Worm (Caenorhabditis elegans) whole organism, L4 larva: ENCODE data around the gene mpdu-1.

ENCODE experiments used
- F37D6.2 ChIP-seq: sonication (generic microtip); optimal IDR thresholded peaks from 2 replicates; lab custom pipeline; 2016; ENCODE audit warnings: mild to moderate bottlenecking, missing genetic modification characterization, missing compliant biosample characterization
- Y48G9A.11 ChIP-seq: fragments of 200-800 bp; sonication (Bioruptor generic); IDR thresholded peaks from 2 replicates; pipeline ENCODE4 v1.3.6; 2022; ENCODE audit warnings: missing genetic modification reagents, missing genetic modification characterization, missing compliant biosample characterization
- ZK546.5 ChIP-seq, 2 experiments: sonication (generic microtip); optimal IDR thresholded peaks; 2 replicates each; lab custom pipeline; 2017; ENCODE audit warnings: missing biosample characterization in 2 of 2, missing genetic modification characterization in 2 of 2
- attf-4 ChIP-seq: sonication (generic microtip); optimal IDR thresholded peaks from 3 replicates; lab custom pipeline; 2017; ENCODE audit warnings: missing biosample characterization, missing genetic modification characterization
- ceh-28 ChIP-seq: fragments of 150-350 bp; optimal IDR thresholded peaks from 2 replicates; lab custom pipeline; 2014; ENCODE audit warnings: missing biosample characterization, missing genetic modification reagents, missing genetic modification characterization
- ceh-32 ChIP-seq: sonication (generic microtip); optimal IDR thresholded peaks from 2 replicates; lab custom pipeline; 2016; ENCODE audit warnings: mild to moderate bottlenecking, missing genetic modification characterization, missing compliant biosample characterization; ENCODE audit not compliant: poor library complexity
- ceh-82 ChIP-seq: sonication (generic microtip); optimal IDR thresholded peaks from 2 replicates; lab custom pipeline; 2017; ENCODE audit warnings: missing biosample characterization, missing genetic modification characterization
- ces-1 ChIP-seq: fragments of 150-350 bp; sonication (generic microtip); optimal IDR thresholded peaks from 4 replicates; lab custom pipeline; 2014; ENCODE audit warnings: missing biosample characterization, missing genetic modification reagents, missing genetic modification characterization
- cey-2 ChIP-seq: sonication (generic microtip); optimal IDR thresholded peaks from 3 replicates; lab custom pipeline; 2017; ENCODE audit warnings: missing genetic modification characterization, mild to moderate bottlenecking, missing compliant biosample characterization, antibody characterized with exemption, borderline replicate concordance; ENCODE audit not compliant: insufficient read depth
- daf-12 ChIP-seq: fragments of 150-350 bp; optimal IDR thresholded peaks from 2 replicates; lab custom pipeline; 2014; ENCODE audit warnings: missing biosample characterization, missing genetic modification reagents, missing genetic modification characterization
- daf-16 ChIP-seq, 3 experiments: sonication (generic microtip); optimal IDR thresholded peaks; 2 replicates each; lab custom pipeline; 2016 to 2017; ENCODE audit warnings: missing genetic modification characterization in 3 of 3, missing genetic modification reagents in 3 of 3, mild to moderate bottlenecking in 2 of 3, missing compliant biosample characterization in 2 of 3, missing biosample characterization in 1 of 3, moderate library complexity in 1 of 3
- daf-19 ChIP-seq: fragments of 200-800 bp; sonication (Bioruptor generic); conservative IDR thresholded peaks from 2 replicates; pipeline ENCODE4 v1.3.6; 2022; ENCODE audit warnings: missing genetic modification characterization, missing compliant biosample characterization
- daf-8 ChIP-seq: fragments of 200-800 bp; sonication (Bioruptor generic); IDR thresholded peaks from 2 replicates; pipeline ENCODE4 v1.3.6; 2022; ENCODE audit warnings: missing genetic modification characterization, missing compliant biosample characterization
- dmd-6 ChIP-seq: fragments of 200-800 bp; sonication (Bioruptor generic); IDR thresholded peaks from 2 replicates; pipeline ENCODE4 v1.3.6; 2022; ENCODE audit warnings: missing genetic modification reagents, missing genetic modification characterization, missing compliant biosample characterization
- dpl-1 ChIP-seq: fragments of 150-350 bp; optimal IDR thresholded peaks from 2 replicates; lab custom pipeline; 2014; ENCODE audit warnings: missing biosample characterization, missing genetic modification reagents, missing genetic modification characterization
- duxl-1 ChIP-seq: sonication (generic microtip); optimal IDR thresholded peaks from 2 replicates; lab custom pipeline; 2016; ENCODE audit warnings: mild to moderate bottlenecking, missing genetic modification characterization, moderate library complexity, missing compliant biosample characterization; ENCODE audit not compliant: poor library complexity
- dve-1 ChIP-seq: sonication (generic microtip); optimal IDR thresholded peaks from 2 replicates; lab custom pipeline; 2017; ENCODE audit warnings: antibody characterized with exemption, mild to moderate bottlenecking, missing genetic modification characterization, missing compliant biosample characterization; ENCODE audit not compliant: insufficient read depth
- fkh-10 ChIP-seq: fragments of 150-350 bp; optimal IDR thresholded peaks from 2 replicates; lab custom pipeline; 2014; ENCODE audit warnings: missing biosample characterization, missing genetic modification reagents, missing genetic modification characterization
- hif-1 ChIP-seq, 2 experiments: sonication (generic microtip); optimal IDR thresholded peaks; 2 replicates each; lab custom pipeline; 2016 to 2017; ENCODE audit warnings: missing compliant biosample characterization in 2 of 2, missing genetic modification characterization in 2 of 2, missing genetic modification reagents in 2 of 2, missing genotype in 2 of 2, mild to moderate bottlenecking in 1 of 2
- hlh-11 ChIP-seq: fragments of 200-800 bp; sonication (Bioruptor generic); optimal IDR thresholded peaks from 2 replicates; lab custom pipeline; 2018; ENCODE audit warnings: mild to moderate bottlenecking, missing genetic modification characterization, missing compliant biosample characterization
- hlh-30 ChIP-seq: sonication (generic microtip); optimal IDR thresholded peaks from 2 replicates; lab custom pipeline; 2017; ENCODE audit warnings: antibody characterized with exemption, mild to moderate bottlenecking, missing genetic modification characterization, missing compliant biosample characterization; ENCODE audit not compliant: insufficient read depth
- lin-1 ChIP-seq: fragments of 200-800 bp; sonication (Bioruptor generic); IDR thresholded peaks from 2 replicates; pipeline ENCODE4 v1.3.6; 2022; ENCODE audit warnings: missing genetic modification reagents, missing genetic modification characterization, missing compliant biosample characterization
- lin-39 ChIP-seq: fragments of 150-350 bp; optimal IDR thresholded peaks from 2 replicates; lab custom pipeline; 2014; ENCODE audit warnings: missing biosample characterization, missing genetic modification reagents, missing genetic modification characterization
- mdl-1 ChIP-seq, 2 experiments: fragments of 150-350 bp in 1 of 2; sonication (generic microtip) in 1 of 2; optimal IDR thresholded peaks; 2 replicates each; lab custom pipeline; 2014 to 2017; ENCODE audit warnings: missing biosample characterization in 2 of 2, missing genetic modification characterization in 2 of 2
- mdt-29 ChIP-seq: fragments of 200-800 bp; sonication (Bioruptor generic); IDR thresholded peaks from 2 replicates; pipeline ENCODE4 v1.3.6; 2022; ENCODE audit warnings: missing genetic modification reagents, missing genetic modification characterization, missing compliant biosample characterization
- mes-2 ChIP-seq: sonication (generic microtip); optimal IDR thresholded peaks from 2 replicates; lab custom pipeline; 2016; ENCODE audit warnings: missing genotype, mild to moderate bottlenecking, missing genetic modification characterization, missing compliant biosample characterization; ENCODE audit not compliant: poor library complexity, severe bottlenecking
- mxl-3 ChIP-seq: fragments of 200-800 bp; sonication (Bioruptor generic); optimal IDR thresholded peaks from 2 replicates; lab custom pipeline; 2018; ENCODE audit warnings: mild to moderate bottlenecking, missing genetic modification characterization, missing compliant biosample characterization
- nhr-102 ChIP-seq: sonication (generic microtip); optimal IDR thresholded peaks from 2 replicates; lab custom pipeline; 2016; ENCODE audit warnings: mild to moderate bottlenecking, missing genetic modification characterization, moderate library complexity, missing compliant biosample characterization
- nhr-11 ChIP-seq: fragments of 150-350 bp; optimal IDR thresholded peaks from 2 replicates; lab custom pipeline; 2014; ENCODE audit warnings: missing biosample characterization, missing genetic modification characterization
- nhr-237 ChIP-seq: sonication (generic microtip); optimal IDR thresholded peaks from 2 replicates; lab custom pipeline; 2017; ENCODE audit warnings: missing biosample characterization, missing genetic modification characterization
- nhr-28 ChIP-seq: fragments of 150-350 bp; optimal IDR thresholded peaks from 2 replicates; lab custom pipeline; 2014; ENCODE audit warnings: missing biosample characterization, missing genetic modification characterization
- nhr-48 ChIP-seq: sonication (generic microtip); optimal IDR thresholded peaks from 2 replicates; lab custom pipeline; 2016; ENCODE audit warnings: mild to moderate bottlenecking, missing genetic modification characterization, missing compliant biosample characterization
- nhr-6 ChIP-seq: fragments of 150-350 bp; optimal IDR thresholded peaks from 2 replicates; lab custom pipeline; 2014; ENCODE audit warnings: missing biosample characterization, missing genetic modification characterization
- pha-4 ChIP-seq, 2 experiments: fragments of 150-350 bp in 1 of 2; fragments of 200-800 bp in 1 of 2; sonication (Bioruptor generic) in 1 of 2; IDR thresholded peaks in 1 of 2; optimal IDR thresholded peaks in 1 of 2; 2 replicates each; pipeline versions ENCODE4 v1.3.6 to Lab custom; 2014 to 2022; ENCODE audit warnings: missing genetic modification characterization in 2 of 2, missing genetic modification reagents in 2 of 2, missing biosample characterization in 1 of 2, missing compliant biosample characterization in 1 of 2
- php-3 ChIP-seq: fragments of 200-800 bp; sonication (Bioruptor generic); IDR thresholded peaks from 2 replicates; pipeline ENCODE4 v1.3.6; 2022; ENCODE audit warnings: missing genetic modification reagents, missing genetic modification characterization, missing compliant biosample characterization
- pqm-1 ChIP-seq: sonication (generic microtip); optimal IDR thresholded peaks from 2 replicates; lab custom pipeline; 2017; ENCODE audit warnings: missing biosample characterization, missing genetic modification characterization
- saeg-2 ChIP-seq: fragments of 200-800 bp; sonication (Bioruptor generic); IDR thresholded peaks from 2 replicates; pipeline ENCODE4 v1.3.6; 2022; ENCODE audit warnings: missing genetic modification reagents, missing genetic modification characterization, missing compliant biosample characterization
- skn-1 ChIP-seq: fragments of 150-350 bp; optimal IDR thresholded peaks from 2 replicates; lab custom pipeline; 2014; ENCODE audit warnings: missing biosample characterization, missing genetic modification characterization
- snpc-1.2 ChIP-seq: fragments of 200-800 bp; sonication (Bioruptor generic); IDR thresholded peaks from 2 replicates; pipeline ENCODE4 v1.3.6; 2022; ENCODE audit warnings: missing genetic modification reagents, missing genetic modification characterization, missing compliant biosample characterization
- tag-97 ChIP-seq: fragments of 200-800 bp; sonication (Bioruptor generic); IDR thresholded peaks from 2 replicates; pipeline ENCODE4 v1.3.6; 2022; ENCODE audit warnings: missing genetic modification characterization, missing compliant biosample characterization
- tra-1 ChIP-seq: fragments of 200-800 bp; sonication (Bioruptor generic); IDR thresholded peaks from 2 replicates; pipeline ENCODE4 v1.3.6; 2022; ENCODE audit warnings: missing genetic modification reagents, missing genetic modification characterization, missing compliant biosample characterization
- unc-39 ChIP-seq: sonication (generic microtip); optimal IDR thresholded peaks from 2 replicates; lab custom pipeline; 2017; ENCODE audit warnings: missing biosample characterization, missing genetic modification characterization
- vab-7 ChIP-seq: fragments of 200-800 bp; sonication (Bioruptor generic); IDR thresholded peaks from 2 replicates; pipeline ENCODE4 v1.3.6; 2022; ENCODE audit warnings: missing genetic modification reagents, missing genetic modification characterization, missing compliant biosample characterization
- zfp-2 ChIP-seq: sonication (generic microtip); optimal IDR thresholded peaks from 2 replicates; lab custom pipeline; 2016; ENCODE audit warnings: mild to moderate bottlenecking, missing genetic modification characterization, missing compliant biosample characterization
- zfp-3 ChIP-seq: fragments of 200-800 bp; sonication (Bioruptor generic); conservative IDR thresholded peaks from 2 replicates; pipeline ENCODE4 v1.3.6; 2022; ENCODE audit warnings: missing genetic modification reagents, missing genetic modification characterization, missing compliant biosample characterization
- zip-11 ChIP-seq: fragments of 200-800 bp; sonication (Bioruptor generic); IDR thresholded peaks from 2 replicates; pipeline ENCODE4 v1.3.6; 2022; ENCODE audit warnings: missing genetic modification characterization, missing compliant biosample characterization
- zip-2 ChIP-seq: fragments of 150-350 bp; optimal IDR thresholded peaks from 2 replicates; lab custom pipeline; 2014; ENCODE audit warnings: missing biosample characterization, missing genetic modification characterization

mpdu-1 gene

ce11 chrV:8403152-8403551, 44.2 kb upstream of the mpdu-1 start:
- peak; percentile 41 for TF ChIP-seq mxl-3 (GFP tag; lab: Kevin White, UChicago)
- TF ChIP-seq mes-2 (tag; lab: Kevin White, UChicago), result peak; percentile 33
- 0 out of 2 replicates have a peak, but pooled peaks have one; percentile 43 for TF ChIP-seq lin-1 (GFP tag; lab: Robert Waterston, UW)
- peak; percentile 80 for TF ChIP-seq hlh-11 (tag; lab: Kevin White, UChicago)
- peak; percentile 7 for TF ChIP-seq nhr-28 (tag; lab: Kevin White, UChicago)
- no peak for TF ChIP-seq daf-16 (GFP tag; optimal IDR thresholded peaks at IDR 0.05; lab: Kevin White, UChicago)
- TF ChIP-seq daf-16 (tag; optimal IDR thresholded peaks at IDR 0.05; lab: Kevin White, UChicago), result peak; percentile 37
- no peak for TF ChIP-seq Y48G9A.11 (GFP tag; lab: Robert Waterston, UW)
- TF ChIP-seq tra-1, result 0 out of 2 replicates have a peak, but pooled peaks have one; percentile 47
- TF ChIP-seq dmd-6, result peak; percentile 60
- peak; percentile 8 for TF ChIP-seq cey-2 (tag; lab: Kevin White, UChicago)
- TF ChIP-seq daf-12 (tag; lab: Kevin White, UChicago), result no peak
- peak; percentile 32 for TF ChIP-seq pqm-1 (tag; lab: Kevin White, UChicago)
- TF ChIP-seq hlh-30, result peak; percentile 73
- TF ChIP-seq hif-1 (tag; optimal IDR thresholded peaks at IDR 0.05; lab: Kevin White, UChicago), result peak in 1 of 2 experiments; percentile 35
- TF ChIP-seq saeg-2 (GFP tag; lab: Robert Waterston, UW), result no peak
- TF ChIP-seq dve-1 (tag; lab: Kevin White, UChicago), result peak; percentile 46
- no peak for TF ChIP-seq ceh-28
- TF ChIP-seq zfp-2, result no peak
- peak in 1 of 2 experiments; percentile 64 for TF ChIP-seq mdl-1 (tag; optimal IDR thresholded peaks at IDR 0.05; lab: Kevin White, UChicago)

ce11 chrV:8402392-8402791, 43.4 kb upstream of the mpdu-1 start, which contains the start of gene F52E1.9:
Gene F52E1.9, minus strand, starts transcription at chrV:8402669.
- TF ChIP-seq lin-39 (tag; lab: Kevin White, UChicago), result no peak
- no peak for TF ChIP-seq ZK546.5 (tag; optimal IDR thresholded peaks at IDR 0.05; lab: Kevin White, UChicago)
- peak; percentile 0 for TF ChIP-seq nhr-102
- no peak for TF ChIP-seq attf-4 (tag; lab: Kevin White, UChicago)
- no peak for TF ChIP-seq nhr-6 (tag; lab: Kevin White, UChicago)
- no peak for TF ChIP-seq duxl-1 (tag; lab: Kevin White, UChicago)
- TF ChIP-seq F37D6.2, result no peak
- TF ChIP-seq daf-8 (GFP tag; lab: Robert Waterston, UW), result no peak
- TF ChIP-seq hif-1 (tag; optimal IDR thresholded peaks at IDR 0.05; lab: Kevin White, UChicago), result no peak
- no peak for TF ChIP-seq unc-39
- TF ChIP-seq zip-11 (GFP tag; lab: Robert Waterston, UW), result no peak
- no peak for TF ChIP-seq skn-1 (tag; lab: Kevin White, UChicago)
- peak; percentile 96 for TF ChIP-seq php-3 (GFP tag; lab: Robert Waterston, UW)
- TF ChIP-seq mdt-29 (GFP tag; lab: Robert Waterston, UW), result no peak
- TF ChIP-seq snpc-1.2 (GFP tag; lab: Robert Waterston, UW), result no peak
- TF ChIP-seq ceh-82 (tag; lab: Kevin White, UChicago), result no peak
- TF ChIP-seq fkh-10 (GFP tag; lab: Kevin White, UChicago), result no peak
- no peak for TF ChIP-seq nhr-237 (tag; lab: Kevin White, UChicago)
- TF ChIP-seq daf-16 (GFP tag; optimal IDR thresholded peaks at IDR 0.05; lab: Kevin White, UChicago), result no peak
- TF ChIP-seq daf-16 (tag; optimal IDR thresholded peaks at IDR 0.05; lab: Kevin White, UChicago), result peak; percentile 85
- TF ChIP-seq Y48G9A.11 (GFP tag; lab: Robert Waterston, UW), result no peak
- no peak for TF ChIP-seq ces-1 (GFP tag; lab: Kevin White, UChicago)
- no peak for TF ChIP-seq dpl-1 (GFP tag; lab: Kevin White, UChicago)
- no peak for TF ChIP-seq ceh-28
- TF ChIP-seq vab-7, result no peak
- no peak for TF ChIP-seq nhr-11 (tag; lab: Kevin White, UChicago)
- no peak for TF ChIP-seq daf-19 (GFP tag; lab: Robert Waterston, UW)
- no peak for TF ChIP-seq zip-2 (tag; lab: Kevin White, UChicago)
- TF ChIP-seq tag-97 (GFP tag; lab: Robert Waterston, UW), result no peak
- peak in 1 of 2 experiments; percentile 25 for TF ChIP-seq mdl-1 (tag; optimal IDR thresholded peaks at IDR 0.05; lab: Kevin White, UChicago)
- TF ChIP-seq ceh-32 (tag; lab: Kevin White, UChicago), result no peak
- no peak for TF ChIP-seq mxl-3 (GFP tag; lab: Kevin White, UChicago)
- no peak for TF ChIP-seq pha-4 (GFP tag; IDR thresholded peaks at IDR 0.05; lab: Robert Waterston, UW)
- no peak for TF ChIP-seq pha-4 (tag; optimal IDR thresholded peaks at IDR 0.05; lab: Kevin White, UChicago)
- peak; percentile 17 for TF ChIP-seq nhr-48
- no peak for TF ChIP-seq zfp-3 (GFP tag; lab: Robert Waterston, UW)
- 0 out of 2 replicates have a peak, but pooled peaks have one; percentile 44 for TF ChIP-seq lin-1 (GFP tag; lab: Robert Waterston, UW)
